Worm (Caenorhabditis elegans): ENCODE measurements around the gene B0244.5.

ce11 chrIII:5705228-5705888 is 39.3 kb upstream of the B0244.5 start, which contains the start of gene swp-1:
- no peak for TF ChIP-seq ama-1 (optimal IDR thresholded peaks at IDR 0.05)
- TF ChIP-seq ama-1 (GFP tag; optimal IDR thresholded peaks at IDR 0.05), result no peak
- peak; percentile 66; the same call in 1 of the 2 replicates for TF ChIP-seq madf-3 (GFP tag; IDR thresholded peaks at IDR 0.05)
- TF ChIP-seq B0035.1 (tag; optimal IDR thresholded peaks at IDR 0.05), result no peak
- no peak for TF ChIP-seq lag-1 (GFP tag; IDR thresholded peaks at IDR 0.05)
- peak; percentile 60 for TF ChIP-seq hsf-1 (GFP tag; IDR thresholded peaks at IDR 0.05)
- no peak for TF ChIP-seq dpl-1 (GFP tag; optimal IDR thresholded peaks at IDR 0.05)
- TF ChIP-seq ccch-3 (GFP tag; optimal IDR thresholded peaks at IDR 0.05), result no peak
- no peak for TF ChIP-seq B0019.2 (GFP tag; conservative IDR thresholded peaks at IDR 0.05)
- TF ChIP-seq hmg-20 (GFP tag; IDR thresholded peaks at IDR 0.05), result no peak

Data from whole organism, young adult.